Worm (Caenorhabditis elegans) whole organism, L3 larva: ENCODE results near the gene F49F1.18.
A peak's percentile ranks its signal among the peaks of the same experiment; 100 is the strongest.

Experiments
- ama-1 ChIP-seq: fragments of 150-350 bp; optimal IDR thresholded peaks from 2 replicates; lab custom pipeline; 2018
- ceh-16 ChIP-seq: sonication (generic microtip); optimal IDR thresholded peaks from 2 replicates; lab custom pipeline; 2017; ENCODE audit warnings: missing biosample characterization, missing genetic modification characterization
- ceh-28 ChIP-seq: fragments of 150-350 bp; optimal IDR thresholded peaks from 2 replicates; lab custom pipeline; 2014; ENCODE audit warnings: missing biosample characterization, missing genetic modification reagents, missing genetic modification characterization
- egl-27 ChIP-seq: sonication (generic microtip); optimal IDR thresholded peaks from 4 replicates; lab custom pipeline; 2017; ENCODE audit warnings: missing biosample characterization, missing genetic modification reagents, missing genetic modification characterization
- egl-5 ChIP-seq: fragments of 150-350 bp; optimal IDR thresholded peaks from 2 replicates; lab custom pipeline; 2017; ENCODE audit warnings: missing biosample characterization, missing genetic modification reagents, missing genetic modification characterization, inconsistent platforms
- elt-1 ChIP-seq: fragments of 150-350 bp; optimal IDR thresholded peaks from 2 replicates; lab custom pipeline; 2014; ENCODE audit warnings: missing biosample characterization, missing genetic modification characterization
- elt-2 ChIP-seq: sonication (generic microtip); optimal IDR thresholded peaks from 2 replicates; lab custom pipeline; 2016; ENCODE audit warnings: missing genetic modification reagents, mild to moderate bottlenecking, missing genetic modification characterization, missing compliant biosample characterization
- elt-3 ChIP-seq, 3 experiments: fragments of 150-350 bp in 1 of 3; sonication (generic microtip) in 2 of 3; optimal IDR thresholded peaks; 2 replicates in 2 of 3; 4 replicates in 1 of 3; lab custom pipeline; 2014 to 2017; ENCODE audit warnings: missing biosample characterization in 3 of 3, missing genetic modification characterization in 3 of 3
- eor-1 ChIP-seq, 2 experiments: fragments of 150-350 bp; optimal IDR thresholded peaks; 2 replicates each; lab custom pipeline; 2014 to 2018; ENCODE audit warnings: missing biosample characterization in 2 of 2, missing genetic modification characterization in 2 of 2
- fkh-10 ChIP-seq: sonication (generic microtip); optimal IDR thresholded peaks from 2 replicates; lab custom pipeline; 2017; ENCODE audit warnings: missing biosample characterization, missing genetic modification reagents, missing genetic modification characterization
- fkh-2 ChIP-seq: fragments of 150-350 bp; optimal IDR thresholded peaks from 2 replicates; lab custom pipeline; 2014; ENCODE audit warnings: missing biosample characterization, missing genetic modification reagents, missing genetic modification characterization
- jun-1 ChIP-seq: fragments of 150-350 bp; optimal IDR thresholded peaks from 2 replicates; lab custom pipeline; 2014; ENCODE audit warnings: missing biosample characterization, missing genetic modification reagents, missing genetic modification characterization
- lin-15B ChIP-seq: fragments of 150-350 bp; optimal IDR thresholded peaks from 2 replicates; lab custom pipeline; 2014; ENCODE audit warnings: missing biosample characterization, missing genetic modification characterization
- lin-39 ChIP-seq: fragments of 150-350 bp; optimal IDR thresholded peaks from 2 replicates; lab custom pipeline; 2018; ENCODE audit warnings: missing biosample characterization, missing genetic modification reagents, missing genetic modification characterization
- lsy-12 ChIP-seq: sonication (generic microtip); optimal IDR thresholded peaks from 2 replicates; lab custom pipeline; 2016; ENCODE audit warnings: mild to moderate bottlenecking, missing genetic modification characterization, missing compliant biosample characterization
- mdl-1 ChIP-seq: fragments of 150-350 bp; optimal IDR thresholded peaks from 2 replicates; lab custom pipeline; 2014; ENCODE audit warnings: missing biosample characterization, missing genetic modification characterization
- mml-1 ChIP-seq: fragments of 150-350 bp; sonication (generic microtip); optimal IDR thresholded peaks from 3 replicates; lab custom pipeline; 2014; ENCODE audit warnings: missing biosample characterization, missing genetic modification characterization
- nfya-1 ChIP-seq: sonication (generic microtip); optimal IDR thresholded peaks from 2 replicates; lab custom pipeline; 2017; ENCODE audit warnings: missing genetic modification characterization, mild to moderate bottlenecking, missing compliant biosample characterization, antibody characterized with exemption, moderate library complexity; ENCODE audit not compliant: insufficient read depth
- nhr-23 ChIP-seq: fragments of 150-350 bp; optimal IDR thresholded peaks from 2 replicates; lab custom pipeline; 2014; ENCODE audit warnings: missing biosample characterization, missing genetic modification reagents, missing genetic modification characterization
- nhr-237 ChIP-seq: fragments of 150-350 bp; optimal IDR thresholded peaks from 2 replicates; lab custom pipeline; 2014; ENCODE audit warnings: missing biosample characterization, missing genetic modification characterization
- nhr-43 ChIP-seq: sonication (generic microtip); optimal IDR thresholded peaks from 2 replicates; lab custom pipeline; 2016; ENCODE audit warnings: mild to moderate bottlenecking, missing genetic modification characterization, missing compliant biosample characterization; ENCODE audit not compliant: poor library complexity, severe bottlenecking
- nhr-67 ChIP-seq: fragments of 150-350 bp; optimal IDR thresholded peaks from 2 replicates; lab custom pipeline; 2014; ENCODE audit warnings: missing biosample characterization, missing genetic modification characterization
- nhr-76 ChIP-seq: fragments of 150-350 bp; sonication (generic microtip); optimal IDR thresholded peaks from 5 replicates; lab custom pipeline; 2014; ENCODE audit warnings: missing biosample characterization, missing genetic modification characterization
- nhr-77 ChIP-seq: fragments of 150-350 bp; optimal IDR thresholded peaks from 2 replicates; lab custom pipeline; 2014; ENCODE audit warnings: missing biosample characterization, missing genetic modification characterization
- pha-4 ChIP-seq: fragments of 150-350 bp; optimal IDR thresholded peaks from 2 replicates; lab custom pipeline; 2014; ENCODE audit warnings: missing biosample characterization, missing genetic modification reagents, missing genetic modification characterization
- pqm-1 ChIP-seq: fragments of 150-350 bp; optimal IDR thresholded peaks from 2 replicates; lab custom pipeline; 2017; ENCODE audit warnings: missing biosample characterization, missing genetic modification characterization, inconsistent platforms
- sea-2 ChIP-seq: fragments of 150-350 bp; sonication (generic microtip); optimal IDR thresholded peaks from 4 replicates; lab custom pipeline; 2014; ENCODE audit warnings: missing biosample characterization, missing genetic modification reagents, missing genetic modification characterization
- snpc-4 ChIP-seq: fragments of 150-350 bp; optimal IDR thresholded peaks from 2 replicates; lab custom pipeline; 2014; ENCODE audit warnings: missing biosample characterization, missing genetic modification characterization
- ztf-11 ChIP-seq: fragments of 150-350 bp; optimal IDR thresholded peaks from 2 replicates; lab custom pipeline; 2014; ENCODE audit warnings: missing biosample characterization, missing genetic modification characterization
- ztf-4 ChIP-seq: fragments of 150-350 bp; optimal IDR thresholded peaks from 2 replicates; lab custom pipeline; 2014; ENCODE audit warnings: missing biosample characterization, missing genetic modification characterization

The F49F1.18 gene

DNA sequence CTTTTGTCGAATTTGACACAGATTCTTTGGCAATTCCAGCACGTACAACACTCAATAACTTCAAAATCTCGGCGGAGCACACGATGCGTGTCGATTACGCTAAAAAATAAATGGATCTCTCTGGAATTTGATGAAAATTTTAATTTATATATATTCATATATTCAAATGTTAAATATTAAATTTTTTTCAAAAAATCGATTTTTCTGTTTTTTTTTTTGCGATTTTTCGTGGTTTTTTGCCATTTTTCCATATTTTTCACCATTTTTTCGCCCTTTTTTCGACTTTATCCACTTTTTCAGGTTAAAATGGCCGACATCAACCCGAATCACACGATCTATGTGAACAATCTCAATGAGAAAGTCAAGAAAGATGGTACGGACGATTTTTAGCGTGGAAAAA, 33.6 kb upstream of the F49F1.18 start, which contains the start of gene rnp-3:
rnp-3 (plus strand) TSS at position 301 of the 400 bp plus-strand sequence.
- TF ChIP-seq lin-15B: no peak

- TF ChIP-seq mml-1 (no peak), ceh-28 (tag; lab: Kevin White, UChicago) (no peak), lsy-12 (tag; lab: Kevin White, UChicago) (no peak), fkh-10 (no peak), elt-2 (tag; lab: Kevin White, UChicago) (no peak), fkh-2 (tag; lab: Kevin White, UChicago) (no peak)
Measured at ce11 chrIV:4172242-4172641, 32.1 kb upstream of the F49F1.18 start.

DNA sequence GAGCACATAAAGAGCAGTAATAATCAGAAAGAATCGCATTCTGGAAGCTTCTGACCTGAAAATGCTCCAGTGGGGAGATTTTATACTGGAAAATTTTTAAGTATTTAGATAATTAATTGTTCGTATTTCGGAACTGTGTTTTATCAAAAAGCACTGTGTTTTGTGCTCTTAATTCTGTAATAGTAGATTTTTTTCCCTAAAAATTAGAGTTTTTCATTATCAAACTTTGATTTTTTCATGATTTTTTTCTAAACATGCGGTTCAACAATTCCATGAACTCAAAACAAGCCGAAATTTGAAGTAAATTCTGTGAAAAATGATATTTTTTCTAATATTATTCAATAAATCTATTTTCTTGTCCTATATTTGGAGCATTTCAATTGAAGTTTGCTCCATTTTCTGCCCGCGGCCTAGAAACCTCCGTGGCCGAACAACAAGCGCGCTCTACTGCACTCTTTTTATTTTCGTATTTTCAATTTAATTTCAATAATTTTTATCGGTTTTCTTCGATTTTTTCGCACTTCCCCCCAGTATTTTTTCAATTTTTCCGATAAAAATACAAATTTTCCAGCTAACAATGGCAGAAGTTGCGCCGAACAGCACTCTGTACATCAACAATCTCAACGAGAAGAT, 31.5 kb upstream of the F49F1.18 start, which contains the start of the genes K08D10.13 and rnp-2:
K08D10.13 (minus strand) TSS at position 51 of the 633 bp plus-strand sequence.
rnp-2 (plus strand) TSS at position 546 of the 633 bp plus-strand sequence.
- TF ChIP-seq nhr-43 (tag; lab: Kevin White, UChicago): no peak
- TF ChIP-seq lin-15B: peak; percentile 87
- TF ChIP-seq elt-2 (tag; lab: Kevin White, UChicago): peak; percentile 3
- TF ChIP-seq snpc-4 (tag; lab: Kevin White, UChicago): peak; percentile 75
- TF ChIP-seq ama-1 (lab: Kevin White, UChicago): no peak

ce11 chrIV:4167296-4167695, 27.1 kb upstream of the F49F1.18 start:
- no peak for TF ChIP-seq nhr-67 (tag; lab: Kevin White, UChicago)
- TF ChIP-seq nhr-237 (tag; lab: Kevin White, UChicago): no peak
- TF ChIP-seq elt-1 (tag; lab: Kevin White, UChicago): no peak
- TF ChIP-seq pqm-1 (tag; lab: Kevin White, UChicago): no peak
- TF ChIP-seq ztf-4 (tag; lab: Kevin White, UChicago): no peak
- TF ChIP-seq ztf-11 (tag; lab: Kevin White, UChicago): no peak
- no peak for TF ChIP-seq lin-15B
- no peak for TF ChIP-seq nhr-23
- TF ChIP-seq nfya-1 (tag; lab: Kevin White, UChicago): no peak
- TF ChIP-seq ceh-28 (tag; lab: Kevin White, UChicago): no peak
- TF ChIP-seq elt-2 (tag; lab: Kevin White, UChicago): no peak
- TF ChIP-seq pha-4 (tag; lab: Kevin White, UChicago): no peak
- no peak for TF ChIP-seq eor-1 (tag; optimal IDR thresholded peaks at IDR 0.05; lab: Kevin White, UChicago)
- no peak for TF ChIP-seq mml-1
- no peak for TF ChIP-seq mdl-1 (tag; lab: Kevin White, UChicago)
- no peak for TF ChIP-seq nhr-77 (tag; lab: Kevin White, UChicago)
- no peak for TF ChIP-seq elt-3 (tag; optimal IDR thresholded peaks at IDR 0.05; lab: Kevin White, UChicago)
- TF ChIP-seq sea-2: no peak
- TF ChIP-seq snpc-4 (tag; lab: Kevin White, UChicago): no peak
- TF ChIP-seq lin-39 (tag; lab: Kevin White, UChicago): no peak
- TF ChIP-seq, all 47 proteins: peak for 0

DNA sequence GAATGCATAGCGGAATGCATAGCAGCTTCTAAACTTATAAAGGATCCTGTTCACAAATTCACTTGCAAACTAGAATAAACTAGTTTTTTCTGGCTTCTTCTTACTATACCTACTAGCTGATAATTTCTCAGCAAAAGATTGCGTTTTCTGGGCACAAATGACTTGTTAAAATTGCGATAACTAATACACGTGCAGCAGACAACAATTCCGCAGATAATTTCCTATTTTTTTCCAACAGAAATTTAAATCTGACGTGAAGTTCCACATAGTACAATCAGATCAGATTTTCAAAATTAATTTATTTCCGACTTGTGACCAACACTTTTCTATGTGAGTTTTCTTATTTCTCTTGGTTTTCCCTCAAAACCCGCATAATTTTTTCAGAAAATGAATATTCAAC, 24.2 kb upstream of the F49F1.18 start, which contains the start of gene scrm-8:
scrm-8 (plus strand) TSS at position 301 of the 400 bp plus-strand sequence.
- TF ChIP-seq egl-5 (tag; lab: Kevin White, UChicago) (no peak), ceh-16 (tag; lab: Kevin White, UChicago) (no peak), lin-15B (no peak), egl-27 (tag; lab: Kevin White, UChicago) (no peak), mdl-1 (tag; lab: Kevin White, UChicago) (no peak), ama-1 (lab: Kevin White, UChicago) (no peak), nhr-77 (tag; lab: Kevin White, UChicago) (no peak), eor-1 (tag; optimal IDR thresholded peaks at IDR 0.05; lab: Kevin White, UChicago) (no peak), nhr-76 (tag; lab: Kevin White, UChicago) (no peak), jun-1 (tag; lab: Kevin White, UChicago) (no peak)

DNA sequence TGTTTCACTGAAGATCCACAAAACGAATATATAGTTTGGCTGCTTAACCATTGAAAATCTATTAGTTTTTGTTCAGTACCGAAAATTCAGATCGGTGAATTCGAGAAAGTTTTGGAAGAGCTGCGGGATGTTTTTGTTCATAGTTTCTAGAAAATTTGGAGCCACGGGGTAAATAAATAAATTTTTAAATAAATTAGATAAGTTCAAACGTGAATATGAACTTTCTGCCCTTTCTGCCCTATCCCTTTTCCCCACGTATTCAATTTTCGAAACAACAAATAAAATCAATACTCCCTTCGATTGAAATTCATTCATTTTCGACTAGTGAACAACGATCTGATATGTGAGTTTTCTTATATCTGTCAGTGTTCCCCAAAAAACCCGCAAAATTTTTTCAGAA, 22.0 kb upstream of the F49F1.18 start, which contains the start of gene scrm-5:
scrm-5 (plus strand) TSS at position 301 of the 400 bp plus-strand sequence.
- TF ChIP-seq eor-1 (tag; optimal IDR thresholded peaks at IDR 0.05; lab: Kevin White, UChicago): no peak
- TF ChIP-seq ztf-11 (tag; lab: Kevin White, UChicago): no peak
- no peak for TF ChIP-seq nhr-23
- no peak for TF ChIP-seq nfya-1 (tag; lab: Kevin White, UChicago)
- no peak for TF ChIP-seq mdl-1 (tag; lab: Kevin White, UChicago)
